Fruit fly (Drosophila melanogaster) ovary, adult (tissue): ENCODE data around the gene spo.

ENCODE experiments used
- CG17801 ChIP-seq: fragments of 200-800 bp; optimal IDR thresholded peaks from 2 replicates; lab custom pipeline; 2019; ENCODE audit warnings: missing biosample characterization, mild to moderate bottlenecking, missing genetic modification characterization, moderate library complexity; ENCODE audit not compliant: partially characterized antibody

spo gene

dm6 chr3L:5623296-5623695 lies 30.9 kb upstream of the spo start:
- no peak for TF ChIP-seq CG17801 (GFP tag; lab: Kevin White, UChicago)

dm6 chr3L:5621908-5622307 lies 29.5 kb upstream of the spo start:
- no peak for TF ChIP-seq CG17801 (GFP tag; lab: Kevin White, UChicago)

- TF ChIP-seq CG17801 (GFP tag; lab: Kevin White, UChicago): no peak
Measured at dm6 chr3L:5621506-5621905, 29.1 kb upstream of the spo start.

- no peak for TF ChIP-seq CG17801 (GFP tag; lab: Kevin White, UChicago)
Measured at dm6 chr3L:5618697-5619096, 26.3 kb upstream of the spo start.

- no peak for TF ChIP-seq CG17801 (GFP tag; lab: Kevin White, UChicago)
Measured at dm6 chr3L:5617395-5617794, 25.0 kb upstream of the spo start.

- no peak for TF ChIP-seq CG17801 (GFP tag; lab: Kevin White, UChicago)
Measured at dm6 chr3L:5616472-5616871, 24.1 kb upstream of the spo start.

dm6 chr3L:5615744-5616143 lies 23.4 kb upstream of the spo start:
- no peak for TF ChIP-seq CG17801 (GFP tag; lab: Kevin White, UChicago)

- no peak for TF ChIP-seq CG17801 (GFP tag; lab: Kevin White, UChicago)
Measured at dm6 chr3L:5611732-5612250, 19.4 kb upstream of the spo start.

- TF ChIP-seq CG17801 (GFP tag; lab: Kevin White, UChicago): peak; percentile 7
Measured at dm6 chr3L:5610582-5610981, 18.2 kb upstream of the spo start.

dm6 chr3L:5609493-5609892 lies 17.1 kb upstream of the spo start:
- no peak for TF ChIP-seq CG17801 (GFP tag; lab: Kevin White, UChicago)

dm6 chr3L:5608786-5609370 lies 16.5 kb upstream of the spo start:
- no peak for TF ChIP-seq CG17801 (GFP tag; lab: Kevin White, UChicago)

- no peak for TF ChIP-seq CG17801 (GFP tag; lab: Kevin White, UChicago)
Measured at dm6 chr3L:5608128-5608527, 15.8 kb upstream of the spo start, which contains the start of gene Eaf6. Gene Eaf6, minus strand, starts transcription at chr3L:5608300.

- no peak for TF ChIP-seq CG17801 (GFP tag; lab: Kevin White, UChicago)
Measured at dm6 chr3L:5604490-5604889, 12.1 kb upstream of the spo start, which contains the start of gene mthl2. Gene mthl2, plus strand, starts transcription at chr3L:5604790.

- no peak for TF ChIP-seq CG17801 (GFP tag; lab: Kevin White, UChicago)
Measured at dm6 chr3L:5603860-5604415, 11.6 kb upstream of the spo start, which contains the start of gene TM9SF3. Gene TM9SF3, minus strand, starts transcription at chr3L:5603979.

- no peak for TF ChIP-seq CG17801 (GFP tag; lab: Kevin White, UChicago)
Measured at dm6 chr3L:5599592-5599991, 7.2 kb upstream of the spo start, which contains the start of gene CG10591. Gene CG10591, minus strand, starts transcription at chr3L:5599692.
